Worm (Caenorhabditis elegans): ENCODE results near the gene Y48E1B.3.

ce11 chrII:13530657-13531056, 37.1 kb downstream of the Y48E1B.3 start:
- no peak for TF ChIP-seq mdl-1 (tag; optimal IDR thresholded peaks at IDR 0.05)
- TF ChIP-seq lin-15B (tag; optimal IDR thresholded peaks at IDR 0.05): no peak
- no peak for TF ChIP-seq daf-12 (tag; optimal IDR thresholded peaks at IDR 0.05)
- no peak for TF ChIP-seq R02D3.7 (tag; optimal IDR thresholded peaks at IDR 0.05)
- no peak for TF ChIP-seq ztf-7 (tag; optimal IDR thresholded peaks at IDR 0.05)
- no peak for TF ChIP-seq mxl-2 (GFP tag; conservative IDR thresholded peaks at IDR 0.05)
- no peak for TF ChIP-seq nhr-77 (tag; optimal IDR thresholded peaks at IDR 0.05)
- no peak for TF ChIP-seq zag-1 (tag; optimal IDR thresholded peaks at IDR 0.05)
